Fruit fly (Drosophila melanogaster): ENCODE data around the gene CG33493.

CG33493 gene

dm6 chr3L:10697413-10698118 is 4.6 kb upstream of the CG33493 start:
- TF ChIP-seq H15 (GFP tag; IDR thresholded peaks at IDR 0.05), result no peak
- TF ChIP-seq nom (GFP tag; optimal IDR thresholded peaks at IDR 0.05), result peak; percentile 41
- TF ChIP-seq CG1603 (tag; optimal IDR thresholded peaks at IDR 0.05), result no peak
- no peak for TF ChIP-seq vfl (GFP tag; optimal IDR thresholded peaks at IDR 0.05)
- TF ChIP-seq CG2120 (GFP tag; optimal IDR thresholded peaks at IDR 0.05), result no peak
- TF ChIP-seq chinmo (GFP tag; IDR thresholded peaks at IDR 0.05; ENCODE audit: partially characterized antibody), result 0 out of 4 replicates have a peak, but pooled peaks have one; percentile 45
- 0 out of 3 replicates have a peak, but pooled peaks have one; percentile 12 for TF ChIP-seq CG2199 (GFP tag; IDR thresholded peaks at IDR 0.05)
- TF ChIP-seq sens (GFP tag), result peak; percentile 58
- peak; percentile 81 for TF ChIP-seq sqz (GFP tag; optimal IDR thresholded peaks at IDR 0.05)
- 0 out of 2 replicates have a peak, but pooled peaks have one; percentile 14 for TF ChIP-seq CG11696 (GFP tag; IDR thresholded peaks at IDR 0.05)
- TF ChIP-seq gt (GFP tag; IDR thresholded peaks at IDR 0.05), result no peak

- TF ChIP-seq CG17802 (tag; optimal IDR thresholded peaks at IDR 0.05) (no peak), kay (GFP tag; optimal IDR thresholded peaks at IDR 0.05) (no peak), Fer2 (tag; optimal IDR thresholded peaks at IDR 0.05) (no peak), Hr39 (optimal IDR thresholded peaks at IDR 0.05) (no peak), tx (GFP tag; optimal IDR thresholded peaks at IDR 0.05) (no peak), MBD-R2 (GFP tag; IDR thresholded peaks at IDR 0.05) (no peak), pb (GFP tag; optimal IDR thresholded peaks at IDR 0.05) (no peak), CG10431 (GFP tag; optimal IDR thresholded peaks at IDR 0.05) (no peak), ems (GFP tag; optimal IDR thresholded peaks at IDR 0.05) (no peak), Asciz (GFP tag; optimal IDR thresholded peaks at IDR 0.05) (no peak), CG14860 (GFP tag; IDR thresholded peaks at IDR 0.05; ENCODE audit: partially characterized antibody) (no peak), grau (tag; optimal IDR thresholded peaks at IDR 0.05) (peak; percentile 63), CG8359 (GFP tag; optimal IDR thresholded peaks at IDR 0.05; ENCODE audit: borderline replicate concordance) (no peak), Nf-YB (GFP tag; optimal IDR thresholded peaks at IDR 0.05) (no peak), HLH3B (GFP tag; IDR thresholded peaks at IDR 0.05) (no peak), Opbp (GFP tag; IDR thresholded peaks at IDR 0.05; ENCODE audit: partially characterized antibody) (no peak), CG13894 (tag; optimal IDR thresholded peaks at IDR 0.05) (peak; percentile 19), org-1 (GFP tag; optimal IDR thresholded peaks at IDR 0.05) (no peak), CG30431 (GFP tag; optimal IDR thresholded peaks at IDR 0.05) (no peak), D19A (tag; optimal IDR thresholded peaks at IDR 0.05) (peak; percentile 28), zf30C (GFP tag; optimal IDR thresholded peaks at IDR 0.05) (no peak), toy (GFP tag; IDR thresholded peaks at IDR 0.05) (no peak), NC2α (GFP tag; optimal IDR thresholded peaks at IDR 0.05) (no peak), E2f2 (GFP tag; IDR thresholded peaks at IDR 0.05) (no peak), Dek (tag; optimal IDR thresholded peaks at IDR 0.05) (no peak), CG32772 (GFP tag; IDR thresholded peaks at IDR 0.05) (no peak), CG8944 (GFP tag; optimal IDR thresholded peaks at IDR 0.05) (no peak), CG9876 (GFP tag; optimal IDR thresholded peaks at IDR 0.05) (no peak), gro (GFP tag; optimal IDR thresholded peaks at IDR 0.05) (no peak), CG15269 (tag; optimal IDR thresholded peaks at IDR 0.05) (no peak), Chrac-16 (GFP tag; optimal IDR thresholded peaks at IDR 0.05) (no peak), Ptx1 (GFP tag; IDR thresholded peaks at IDR 0.05) (no peak), da (GFP tag; optimal IDR thresholded peaks at IDR 0.05) (no peak), Med (GFP tag) (peak; percentile 9), stwl (tag; optimal IDR thresholded peaks at IDR 0.05) (no peak), sd (tag; optimal IDR thresholded peaks at IDR 0.05) (no peak), cato (GFP tag; optimal IDR thresholded peaks at IDR 0.05; ENCODE audit: borderline replicate concordance) (no peak)
Measured at dm6 chr3L:10696635-10697412, 3.9 kb upstream of the CG33493 start, which contains the start of gene NijA. NijA (minus strand) TSS chr3L:10696877.

All from whole organism, embryonic.